Worm (Caenorhabditis elegans) whole organism, L1 larva: ENCODE measurements around the gene F58B4.3.

Experiments used
- C04F5.9 ChIP-seq: sonication (generic microtip); optimal IDR thresholded peaks from 2 replicates; lab custom pipeline; 2016; ENCODE audit warnings: missing genetic modification characterization, missing compliant biosample characterization
- C16A3.4 ChIP-seq: fragments of 150-350 bp; optimal IDR thresholded peaks from 2 replicates; lab custom pipeline; 2014; ENCODE audit warnings: missing biosample characterization, missing genetic modification characterization
- C34B4.2 ChIP-seq: sonication (generic microtip); optimal IDR thresholded peaks from 2 replicates; lab custom pipeline; 2017; ENCODE audit warnings: mild to moderate bottlenecking, missing genetic modification characterization, missing compliant biosample characterization
- F16B12.6 ChIP-seq: fragments of 150-350 bp; optimal IDR thresholded peaks from 2 replicates; lab custom pipeline; 2014; ENCODE audit warnings: missing biosample characterization, missing genetic modification characterization
- aha-1 ChIP-seq: fragments of 150-350 bp; optimal IDR thresholded peaks from 2 replicates; lab custom pipeline; 2014; ENCODE audit warnings: missing biosample characterization, missing genetic modification characterization
- alr-1 ChIP-seq: fragments of 200-800 bp; sonication (Bioruptor generic); optimal IDR thresholded peaks from 2 replicates; lab custom pipeline; 2018; ENCODE audit warnings: borderline replicate concordance, mild to moderate bottlenecking, missing genetic modification characterization, missing compliant biosample characterization
- aly-2 ChIP-seq: fragments of 150-350 bp; optimal IDR thresholded peaks from 2 replicates; lab custom pipeline; 2014; ENCODE audit warnings: missing biosample characterization, missing genetic modification characterization
- ama-1 ChIP-seq: fragments of 150-350 bp; optimal IDR thresholded peaks from 2 replicates; lab custom pipeline; 2014
- blmp-1 ChIP-seq: fragments of 150-350 bp; optimal IDR thresholded peaks from 2 replicates; lab custom pipeline; 2014; ENCODE audit warnings: missing biosample characterization, missing genetic modification characterization
- ceh-82 ChIP-seq, 3 experiments: fragments of 150-350 bp in 1 of 3; sonication (generic microtip) in 2 of 3; optimal IDR thresholded peaks; 2 replicates each; lab custom pipeline; 2014 to 2017; ENCODE audit warnings: missing biosample characterization in 3 of 3, missing genetic modification characterization in 3 of 3
- ceh-88 ChIP-seq: fragments of 200-800 bp; sonication (Bioruptor generic); IDR thresholded peaks from 2 replicates; pipeline ENCODE4 v1.3.6; 2022; ENCODE audit warnings: missing genetic modification characterization, missing compliant biosample characterization
- ces-1 ChIP-seq: fragments of 150-350 bp; optimal IDR thresholded peaks from 2 replicates; lab custom pipeline; 2014; ENCODE audit warnings: missing biosample characterization, missing genetic modification reagents, missing genetic modification characterization
- efl-1 ChIP-seq, 4 experiments: fragments of 150-350 bp; optimal IDR thresholded peaks in 3 of 4; peaks in 1 of 4; 1 replicate in 1 of 4; 2 replicates in 3 of 4; lab custom pipeline; 2014; ENCODE audit warnings: missing biosample characterization in 2 of 4, missing genetic modification characterization in 2 of 4, missing genetic modification reagents in 2 of 4
- elt-2 ChIP-seq: sonication (generic microtip); optimal IDR thresholded peaks from 2 replicates; lab custom pipeline; 2016; ENCODE audit warnings: missing genetic modification characterization, mild to moderate bottlenecking, inconsistent platforms, missing compliant biosample characterization, missing genetic modification reagents
- ets-5 ChIP-seq: fragments of 200-800 bp; sonication (Bioruptor generic); IDR thresholded peaks from 2 replicates; pipeline ENCODE4 v1.3.6; 2022; ENCODE audit warnings: missing genetic modification characterization, missing compliant biosample characterization
- fkh-10 ChIP-seq: sonication (generic microtip); optimal IDR thresholded peaks from 2 replicates; lab custom pipeline; 2017; ENCODE audit warnings: missing biosample characterization, missing genetic modification reagents, missing genetic modification characterization
- fkh-4 ChIP-seq: sonication (generic microtip); optimal IDR thresholded peaks from 2 replicates; lab custom pipeline; 2016; ENCODE audit warnings: missing compliant biosample characterization, missing genetic modification characterization, borderline replicate concordance
- grh-1 ChIP-seq: fragments of 200-800 bp; sonication (Bioruptor generic); IDR thresholded peaks from 2 replicates; pipeline ENCODE4 v1.3.6; 2022; ENCODE audit warnings: missing genetic modification reagents, missing genetic modification characterization, missing compliant biosample characterization
- hlh-17 ChIP-seq: fragments of 200-800 bp; sonication (Bioruptor generic); optimal IDR thresholded peaks from 2 replicates; lab custom pipeline; 2018; ENCODE audit warnings: missing genetic modification characterization, mild to moderate bottlenecking, missing compliant biosample characterization, moderate library complexity, borderline replicate concordance
- hpl-2 ChIP-seq: fragments of 150-350 bp; optimal IDR thresholded peaks from 2 replicates; lab custom pipeline; 2014; ENCODE audit warnings: missing biosample characterization, missing genetic modification reagents, missing genetic modification characterization
- jun-1 ChIP-seq: fragments of 150-350 bp; optimal IDR thresholded peaks from 2 replicates; lab custom pipeline; 2014; ENCODE audit warnings: missing biosample characterization, missing genetic modification reagents, missing genetic modification characterization
- lin-13 ChIP-seq: fragments of 150-350 bp; optimal IDR thresholded peaks from 2 replicates; lab custom pipeline; 2014; ENCODE audit warnings: missing biosample characterization, missing genetic modification reagents, missing genetic modification characterization
- lin-14 ChIP-seq: fragments of 200-800 bp; sonication (Bioruptor generic); optimal IDR thresholded peaks from 2 replicates; lab custom pipeline; 2018; ENCODE audit warnings: mild to moderate bottlenecking, missing genetic modification characterization, moderate library complexity, missing compliant biosample characterization
- lin-15B ChIP-seq: fragments of 150-350 bp; sonication (generic microtip); optimal IDR thresholded peaks from 3 replicates; lab custom pipeline; 2014; ENCODE audit warnings: missing biosample characterization, missing genetic modification characterization
- lin-35 ChIP-seq, 2 experiments: fragments of 150-350 bp; optimal IDR thresholded peaks; 2 replicates each; lab custom pipeline; 2014; ENCODE audit warnings: missing biosample characterization in 2 of 2, missing genetic modification characterization in 2 of 2, missing genetic modification reagents in 2 of 2
- lin-39 ChIP-seq: fragments of 150-350 bp; optimal IDR thresholded peaks from 2 replicates; lab custom pipeline; 2014; ENCODE audit warnings: missing biosample characterization, missing genetic modification reagents, missing genetic modification characterization
- lsy-2 ChIP-seq, 2 experiments: fragments of 150-350 bp; optimal IDR thresholded peaks; 2 replicates each; lab custom pipeline; 2014; ENCODE audit warnings: missing biosample characterization in 2 of 2, missing genetic modification characterization in 2 of 2
- nhr-19 ChIP-seq: fragments of 200-800 bp; sonication (Bioruptor generic); conservative IDR thresholded peaks from 2 replicates; pipeline ENCODE4 v1.3.6; 2022; ENCODE audit warnings: missing genetic modification characterization, missing compliant biosample characterization
- nhr-20 ChIP-seq: sonication (generic microtip); optimal IDR thresholded peaks from 2 replicates; lab custom pipeline; 2016; ENCODE audit warnings: mild to moderate bottlenecking, missing genetic modification characterization, missing compliant biosample characterization
- nhr-237 ChIP-seq: fragments of 150-350 bp; optimal IDR thresholded peaks from 2 replicates; lab custom pipeline; 2014; ENCODE audit warnings: missing biosample characterization, missing genetic modification characterization
- nhr-47 ChIP-seq: sonication (generic microtip); optimal IDR thresholded peaks from 2 replicates; lab custom pipeline; 2016; ENCODE audit warnings: mild to moderate bottlenecking, missing genetic modification characterization, moderate library complexity, missing compliant biosample characterization
- nhr-71 ChIP-seq: sonication (generic microtip); optimal IDR thresholded peaks from 2 replicates; lab custom pipeline; 2016; ENCODE audit warnings: mild to moderate bottlenecking, missing genetic modification characterization, moderate library complexity, missing compliant biosample characterization
- nhr-77 ChIP-seq: fragments of 150-350 bp; optimal IDR thresholded peaks from 2 replicates; lab custom pipeline; 2014; ENCODE audit warnings: missing biosample characterization, missing genetic modification characterization
- nhr-84 ChIP-seq: sonication (generic microtip); optimal IDR thresholded peaks from 2 replicates; lab custom pipeline; 2017; ENCODE audit warnings: missing biosample characterization, missing genetic modification characterization
- nhr-85 ChIP-seq: sonication (generic microtip); peaks from one replicate; lab custom pipeline; 2016; ENCODE audit warnings: missing genetic modification characterization, inconsistent platforms, missing compliant biosample characterization
- pag-3 ChIP-seq: sonication (generic microtip); optimal IDR thresholded peaks from 2 replicates; lab custom pipeline; 2017; ENCODE audit warnings: missing genetic modification characterization, mild to moderate bottlenecking, missing compliant biosample characterization, antibody characterized with exemption, borderline replicate concordance; ENCODE audit not compliant: insufficient read depth
- rnt-1 ChIP-seq: sonication (generic microtip); optimal IDR thresholded peaks from 2 replicates; lab custom pipeline; 2016; ENCODE audit warnings: mild to moderate bottlenecking, missing genetic modification characterization, moderate library complexity, missing compliant biosample characterization
- snpc-4 ChIP-seq: fragments of 150-350 bp; optimal IDR thresholded peaks from 2 replicates; lab custom pipeline; 2014; ENCODE audit warnings: missing biosample characterization, missing genetic modification characterization
- snu-23 ChIP-seq: sonication (generic microtip); optimal IDR thresholded peaks from 2 replicates; lab custom pipeline; 2016; ENCODE audit warnings: missing genetic modification characterization, missing compliant biosample characterization
- sup-37 ChIP-seq: fragments of 200-800 bp; sonication (Bioruptor generic); optimal IDR thresholded peaks from 2 replicates; lab custom pipeline; 2018; ENCODE audit warnings: mild to moderate bottlenecking, missing genetic modification characterization, missing compliant biosample characterization
- swsn-7 ChIP-seq: sonication (generic microtip); optimal IDR thresholded peaks from 2 replicates; lab custom pipeline; 2016; ENCODE audit warnings: missing genetic modification characterization, missing compliant biosample characterization
- tbx-2 ChIP-seq: sonication (generic microtip); optimal IDR thresholded peaks from 2 replicates; lab custom pipeline; 2016; ENCODE audit warnings: missing genetic modification characterization, missing compliant biosample characterization
- unc-30 ChIP-seq: sonication (generic microtip); optimal IDR thresholded peaks from 2 replicates; lab custom pipeline; 2017; ENCODE audit warnings: missing biosample characterization, missing genetic modification characterization
- unc-62 ChIP-seq: fragments of 150-350 bp; optimal IDR thresholded peaks from 2 replicates; lab custom pipeline; 2014; ENCODE audit warnings: missing biosample characterization, missing genetic modification reagents, missing genetic modification characterization
- unc-86 ChIP-seq: sonication (generic microtip); optimal IDR thresholded peaks from 2 replicates; lab custom pipeline; 2016; ENCODE audit warnings: missing genetic modification characterization, missing compliant biosample characterization
- vab-15 ChIP-seq: sonication (generic microtip); optimal IDR thresholded peaks from 2 replicates; lab custom pipeline; 2017; ENCODE audit warnings: missing genotype, mild to moderate bottlenecking, missing genetic modification characterization, missing compliant biosample characterization
- zip-4 ChIP-seq: fragments of 200-800 bp; sonication (Bioruptor generic); optimal IDR thresholded peaks from 2 replicates; lab custom pipeline; 2018; ENCODE audit warnings: mild to moderate bottlenecking, missing genetic modification characterization, moderate library complexity, missing compliant biosample characterization
- ztf-11 ChIP-seq, 2 experiments: sonication (generic microtip); optimal IDR thresholded peaks; 2 replicates each; lab custom pipeline; 2016 to 2017; ENCODE audit warnings: missing genetic modification characterization in 2 of 2, missing biosample characterization in 1 of 2, missing compliant biosample characterization in 1 of 2
- ztf-4 ChIP-seq: fragments of 150-350 bp; optimal IDR thresholded peaks from 2 replicates; lab custom pipeline; 2014; ENCODE audit warnings: missing biosample characterization, missing genetic modification characterization

The F58B4.3 gene

ce11 chrV:10958322-10958900, 28.8 kb downstream of the F58B4.3 start, which contains the start of gene pigt-1 (continued):
- TF ChIP-seq jun-1 (no peak), zip-4 (GFP tag; lab: Kevin White, UChicago) (no peak), blmp-1 (tag; lab: Kevin White, UChicago) (no peak), aly-2 (peak; percentile 44), fkh-10 (no peak), F16B12.6 (tag; lab: Kevin White, UChicago) (no peak), unc-30 (no peak), ets-5 (GFP tag; lab: Robert Waterston, UW) (no peak), pag-3 (tag; lab: Kevin White, UChicago) (no peak), nhr-84 (tag; lab: Kevin White, UChicago) (no peak), ztf-11 (tag; optimal IDR thresholded peaks at IDR 0.05; lab: Kevin White, UChicago) (no peak), ceh-88 (GFP tag; lab: Robert Waterston, UW) (no peak), nhr-19 (GFP tag; lab: Robert Waterston, UW) (no peak; the same call in 1 of the 2 replicates), hpl-2 (GFP tag; lab: Kevin White, UChicago) (no peak), unc-62 (no peak), hlh-17 (GFP tag; lab: Kevin White, UChicago) (no peak), swsn-7 (tag; lab: Kevin White, UChicago) (no peak), lsy-2 (tag; optimal IDR thresholded peaks at IDR 0.05; lab: Kevin White, UChicago) (peak in 1 of 2 experiments; percentile 22), ztf-4 (tag; lab: Kevin White, UChicago) (peak; percentile 33), tbx-2 (tag; lab: Kevin White, UChicago) (peak; percentile 20), lin-14 (GFP tag; lab: Kevin White, UChicago) (no peak), nhr-237 (tag; lab: Kevin White, UChicago) (no peak), ceh-82 (tag; optimal IDR thresholded peaks at IDR 0.05; lab: Kevin White, UChicago) (no peak), lin-39 (tag; lab: Kevin White, UChicago) (no peak)

ce11 chrV:10960544-10960943, 30.9 kb downstream of the F58B4.3 start, which contains the start of gene vps-36:
TSS of gene vps-36 (minus strand) at chrV:10960669.
- TF ChIP-seq nhr-77 (tag; lab: Kevin White, UChicago) (no peak), fkh-4 (tag; lab: Kevin White, UChicago) (no peak), alr-1 (no peak), lin-35 (GFP tag; optimal IDR thresholded peaks at IDR 0.05; lab: Kevin White, UChicago) (peak in 1 of 2 experiments; percentile 21), nhr-47 (tag; lab: Kevin White, UChicago) (no peak), nhr-85 (tag; lab: Kevin White, UChicago) (peak; percentile 69), aly-2 (no peak), rnt-1 (tag; lab: Kevin White, UChicago) (no peak), lin-13 (GFP tag; lab: Kevin White, UChicago) (no peak), blmp-1 (tag; lab: Kevin White, UChicago) (peak; percentile 40), lin-14 (GFP tag; lab: Kevin White, UChicago) (peak; percentile 8), hlh-17 (GFP tag; lab: Kevin White, UChicago) (no peak), snu-23 (GFP tag; lab: Kevin White, UChicago) (no peak), F16B12.6 (tag; lab: Kevin White, UChicago) (no peak), C16A3.4 (tag; lab: Kevin White, UChicago) (no peak), vab-15 (no peak), ces-1 (GFP tag; lab: Kevin White, UChicago) (no peak), ceh-82 (tag; optimal IDR thresholded peaks at IDR 0.05; lab: Kevin White, UChicago) (no peak), ets-5 (GFP tag; lab: Robert Waterston, UW) (no peak), lin-15B (tag; lab: Kevin White, UChicago) (no peak), grh-1 (no peak), C04F5.9 (tag; lab: Kevin White, UChicago) (no peak), elt-2 (peak; percentile 27), ceh-88 (GFP tag; lab: Robert Waterston, UW) (no peak), efl-1 (optimal IDR thresholded peaks at IDR 0.05; lab: Kevin White, UChicago) (no peak), efl-1 (GFP tag; optimal IDR thresholded peaks at IDR 0.05 in 1 of 2; lab: Kevin White, UChicago) (no peak), aha-1 (tag; lab: Kevin White, UChicago) (no peak), snpc-4 (tag; lab: Kevin White, UChicago) (no peak), unc-86 (no peak), C34B4.2 (tag; lab: Kevin White, UChicago) (no peak), ama-1 (lab: Kevin White, UChicago) (no peak), nhr-19 (GFP tag; lab: Robert Waterston, UW) (no peak), sup-37 (GFP tag; lab: Kevin White, UChicago) (no peak), nhr-20 (tag; lab: Kevin White, UChicago) (no peak), zip-4 (GFP tag; lab: Kevin White, UChicago) (no peak), nhr-71 (tag; lab: Kevin White, UChicago) (no peak)
